Worm (Caenorhabditis elegans) whole organism, L4 larva: ENCODE results near the gene try-1.

ENCODE experiments used
- F10B5.3 ChIP-seq: sonication (generic microtip); optimal IDR thresholded peaks from 2 replicates; lab custom pipeline; 2016; ENCODE audit warnings: mild to moderate bottlenecking, missing genetic modification characterization, missing compliant biosample characterization
- F26F4.8 ChIP-seq: fragments of 200-800 bp; sonication (Bioruptor generic); conservative IDR thresholded peaks from 2 replicates; pipeline ENCODE4 v1.3.6; 2022; ENCODE audit warnings: missing genetic modification characterization, missing compliant biosample characterization
- F49E8.2 ChIP-seq: sonication (generic microtip); optimal IDR thresholded peaks from 2 replicates; lab custom pipeline; 2016; ENCODE audit warnings: missing compliant biosample characterization, mild to moderate bottlenecking, missing genetic modification characterization, borderline replicate concordance
- R02D3.7 ChIP-seq: fragments of 150-350 bp; sonication (generic microtip); optimal IDR thresholded peaks from 3 replicates; lab custom pipeline; 2014; ENCODE audit warnings: missing biosample characterization, missing genetic modification characterization
- T20F7.1 ChIP-seq: fragments of 200-800 bp; sonication (Bioruptor generic); optimal IDR thresholded peaks from 2 replicates; lab custom pipeline; 2018; ENCODE audit warnings: mild to moderate bottlenecking, missing genetic modification characterization, missing compliant biosample characterization
- Y105C5A.15 ChIP-seq: fragments of 200-800 bp; sonication (Bioruptor generic); IDR thresholded peaks from 2 replicates; pipeline ENCODE4 v1.3.6; 2022; ENCODE audit warnings: missing genetic modification characterization, missing compliant biosample characterization
- ZK546.5 ChIP-seq, 2 experiments: sonication (generic microtip); optimal IDR thresholded peaks; 2 replicates each; lab custom pipeline; 2017; ENCODE audit warnings: missing biosample characterization in 2 of 2, missing genetic modification characterization in 2 of 2
- aha-1 ChIP-seq: fragments of 150-350 bp; peaks from one replicate; lab custom pipeline; 2014; ENCODE audit warnings: missing biosample characterization, missing genetic modification characterization
- aly-2 ChIP-seq: sonication (generic microtip); optimal IDR thresholded peaks from 2 replicates; lab custom pipeline; 2018; ENCODE audit warnings: missing biosample characterization, missing genetic modification characterization
- arid-1 ChIP-seq: fragments of 200-800 bp; sonication (Bioruptor generic); conservative IDR thresholded peaks from 2 replicates; pipeline ENCODE4 v1.3.6; 2022; ENCODE audit warnings: missing genetic modification reagents, missing genetic modification characterization, missing compliant biosample characterization
- ceh-20 ChIP-seq: fragments of 200-800 bp; sonication (Bioruptor generic); IDR thresholded peaks from 2 replicates; pipeline ENCODE4 v1.3.6; 2022; ENCODE audit warnings: missing genetic modification reagents, missing genetic modification characterization, missing compliant biosample characterization
- ceh-32 ChIP-seq: sonication (generic microtip); optimal IDR thresholded peaks from 2 replicates; lab custom pipeline; 2016; ENCODE audit warnings: mild to moderate bottlenecking, missing genetic modification characterization, missing compliant biosample characterization; ENCODE audit not compliant: poor library complexity
- ceh-44 ChIP-seq: fragments of 200-800 bp; sonication (Bioruptor generic); IDR thresholded peaks from 2 replicates; pipeline ENCODE4 v1.3.6; 2022; ENCODE audit warnings: missing genetic modification reagents, missing genetic modification characterization, missing compliant biosample characterization
- ctbp-1 ChIP-seq: fragments of 200-800 bp; sonication (Bioruptor generic); IDR thresholded peaks from 2 replicates; pipeline ENCODE4 v1.3.6; 2022; ENCODE audit warnings: missing genetic modification reagents, missing genetic modification characterization, missing compliant biosample characterization
- daf-16 ChIP-seq, 3 experiments: sonication (generic microtip); optimal IDR thresholded peaks; 2 replicates each; lab custom pipeline; 2016 to 2017; ENCODE audit warnings: missing genetic modification characterization in 3 of 3, missing genetic modification reagents in 3 of 3, mild to moderate bottlenecking in 2 of 3, missing compliant biosample characterization in 2 of 3, missing biosample characterization in 1 of 3, moderate library complexity in 1 of 3
- daf-8 ChIP-seq: fragments of 200-800 bp; sonication (Bioruptor generic); IDR thresholded peaks from 2 replicates; pipeline ENCODE4 v1.3.6; 2022; ENCODE audit warnings: missing genetic modification characterization, missing compliant biosample characterization
- dmd-6 ChIP-seq: fragments of 200-800 bp; sonication (Bioruptor generic); IDR thresholded peaks from 2 replicates; pipeline ENCODE4 v1.3.6; 2022; ENCODE audit warnings: missing genetic modification reagents, missing genetic modification characterization, missing compliant biosample characterization
- dmd-8 ChIP-seq: fragments of 200-800 bp; sonication (Bioruptor generic); IDR thresholded peaks from 2 replicates; pipeline ENCODE4 v1.3.6; 2022; ENCODE audit warnings: missing genetic modification characterization, missing compliant biosample characterization
- dpl-1 ChIP-seq: fragments of 150-350 bp; optimal IDR thresholded peaks from 2 replicates; lab custom pipeline; 2014; ENCODE audit warnings: missing biosample characterization, missing genetic modification reagents, missing genetic modification characterization
- egl-43 ChIP-seq: fragments of 200-800 bp; sonication (Bioruptor generic); IDR thresholded peaks from 2 replicates; pipeline ENCODE4 v1.3.6; 2022; ENCODE audit warnings: missing genetic modification reagents, missing genetic modification characterization, missing compliant biosample characterization
- fkh-10 ChIP-seq: fragments of 150-350 bp; optimal IDR thresholded peaks from 2 replicates; lab custom pipeline; 2014; ENCODE audit warnings: missing biosample characterization, missing genetic modification reagents, missing genetic modification characterization
- hlh-11 ChIP-seq: fragments of 200-800 bp; sonication (Bioruptor generic); optimal IDR thresholded peaks from 2 replicates; lab custom pipeline; 2018; ENCODE audit warnings: mild to moderate bottlenecking, missing genetic modification characterization, missing compliant biosample characterization
- hlh-30 ChIP-seq: sonication (generic microtip); optimal IDR thresholded peaks from 2 replicates; lab custom pipeline; 2017; ENCODE audit warnings: antibody characterized with exemption, mild to moderate bottlenecking, missing genetic modification characterization, missing compliant biosample characterization; ENCODE audit not compliant: insufficient read depth
- lin-1 ChIP-seq: fragments of 200-800 bp; sonication (Bioruptor generic); IDR thresholded peaks from 2 replicates; pipeline ENCODE4 v1.3.6; 2022; ENCODE audit warnings: missing genetic modification reagents, missing genetic modification characterization, missing compliant biosample characterization
- lin-13 ChIP-seq: fragments of 150-350 bp; optimal IDR thresholded peaks from 2 replicates; lab custom pipeline; 2014; ENCODE audit warnings: missing biosample characterization, missing genetic modification reagents, missing genetic modification characterization
- lin-15B ChIP-seq: fragments of 150-350 bp; sonication (generic microtip); optimal IDR thresholded peaks from 3 replicates; lab custom pipeline; 2014; ENCODE audit warnings: missing biosample characterization, missing genetic modification characterization
- lin-38 ChIP-seq: fragments of 200-800 bp; sonication (Bioruptor generic); IDR thresholded peaks from 2 replicates; pipeline ENCODE4 v1.3.6; 2022; ENCODE audit warnings: missing genetic modification reagents, missing genetic modification characterization, missing compliant biosample characterization
- madf-9 ChIP-seq: fragments of 200-800 bp; sonication (Bioruptor generic); conservative IDR thresholded peaks from 2 replicates; pipeline ENCODE4 v1.3.6; 2022; ENCODE audit warnings: missing genetic modification reagents, missing genetic modification characterization, missing compliant biosample characterization
- mep-1 ChIP-seq: fragments of 150-350 bp; sonication (generic microtip); optimal IDR thresholded peaks from 3 replicates; lab custom pipeline; 2014; ENCODE audit warnings: missing biosample characterization, missing genetic modification characterization
- mxl-2 ChIP-seq: fragments of 200-800 bp; sonication (Bioruptor generic); conservative IDR thresholded peaks from 2 replicates; pipeline ENCODE4 v1.3.6; 2022; ENCODE audit warnings: missing genetic modification reagents, missing genetic modification characterization, missing compliant biosample characterization
- mxl-3 ChIP-seq: fragments of 200-800 bp; sonication (Bioruptor generic); optimal IDR thresholded peaks from 2 replicates; lab custom pipeline; 2018; ENCODE audit warnings: mild to moderate bottlenecking, missing genetic modification characterization, missing compliant biosample characterization
- nhr-48 ChIP-seq: sonication (generic microtip); optimal IDR thresholded peaks from 2 replicates; lab custom pipeline; 2016; ENCODE audit warnings: mild to moderate bottlenecking, missing genetic modification characterization, missing compliant biosample characterization
- nhr-6 ChIP-seq: fragments of 150-350 bp; optimal IDR thresholded peaks from 2 replicates; lab custom pipeline; 2014; ENCODE audit warnings: missing biosample characterization, missing genetic modification characterization
- nhr-76 ChIP-seq: fragments of 150-350 bp; optimal IDR thresholded peaks from 2 replicates; lab custom pipeline; 2014; ENCODE audit warnings: missing biosample characterization, missing genetic modification characterization
- nhr-77 ChIP-seq: fragments of 150-350 bp; optimal IDR thresholded peaks from 2 replicates; lab custom pipeline; 2014; ENCODE audit warnings: missing biosample characterization, missing genetic modification characterization
- pha-4 ChIP-seq, 2 experiments: fragments of 150-350 bp in 1 of 2; fragments of 200-800 bp in 1 of 2; sonication (Bioruptor generic) in 1 of 2; IDR thresholded peaks in 1 of 2; optimal IDR thresholded peaks in 1 of 2; 2 replicates each; pipeline versions ENCODE4 v1.3.6 to Lab custom; 2014 to 2022; ENCODE audit warnings: missing genetic modification characterization in 2 of 2, missing genetic modification reagents in 2 of 2, missing biosample characterization in 1 of 2, missing compliant biosample characterization in 1 of 2
- rbr-2 ChIP-seq: sonication (generic microtip); optimal IDR thresholded peaks from 2 replicates; lab custom pipeline; 2016; ENCODE audit warnings: missing genotype, missing genetic modification characterization, missing compliant biosample characterization
- saeg-2 ChIP-seq: fragments of 200-800 bp; sonication (Bioruptor generic); IDR thresholded peaks from 2 replicates; pipeline ENCODE4 v1.3.6; 2022; ENCODE audit warnings: missing genetic modification reagents, missing genetic modification characterization, missing compliant biosample characterization
- sdz-12 ChIP-seq: fragments of 200-800 bp; sonication (Bioruptor generic); optimal IDR thresholded peaks from 2 replicates; lab custom pipeline; 2018; ENCODE audit warnings: mild to moderate bottlenecking, missing genetic modification characterization, missing compliant biosample characterization
- set-16 ChIP-seq: fragments of 200-800 bp; sonication (Bioruptor generic); IDR thresholded peaks from 2 replicates; pipeline ENCODE4 v1.3.6; 2022; ENCODE audit warnings: missing genetic modification reagents, missing genetic modification characterization, missing compliant biosample characterization
- snpc-4 ChIP-seq: fragments of 150-350 bp; optimal IDR thresholded peaks from 2 replicates; lab custom pipeline; 2014; ENCODE audit warnings: missing biosample characterization, missing genetic modification characterization
- spr-3 ChIP-seq: fragments of 200-800 bp; sonication (Bioruptor generic); optimal IDR thresholded peaks from 2 replicates; lab custom pipeline; 2018; ENCODE audit warnings: mild to moderate bottlenecking, missing genetic modification characterization, missing compliant biosample characterization
- tra-1 ChIP-seq: fragments of 200-800 bp; sonication (Bioruptor generic); IDR thresholded peaks from 2 replicates; pipeline ENCODE4 v1.3.6; 2022; ENCODE audit warnings: missing genetic modification reagents, missing genetic modification characterization, missing compliant biosample characterization
- unc-39 ChIP-seq: sonication (generic microtip); optimal IDR thresholded peaks from 2 replicates; lab custom pipeline; 2017; ENCODE audit warnings: missing biosample characterization, missing genetic modification characterization
- zip-11 ChIP-seq: fragments of 200-800 bp; sonication (Bioruptor generic); IDR thresholded peaks from 2 replicates; pipeline ENCODE4 v1.3.6; 2022; ENCODE audit warnings: missing genetic modification characterization, missing compliant biosample characterization
- zip-2 ChIP-seq: fragments of 150-350 bp; optimal IDR thresholded peaks from 2 replicates; lab custom pipeline; 2014; ENCODE audit warnings: missing biosample characterization, missing genetic modification characterization

Gene try-1

ce11 chrII:4998657-4999056 is 49.3 kb upstream of the try-1 start, which contains the start of gene F59A6.11:
Gene F59A6.11 (minus strand): TSS chrII:4998757.
- no peak for TF ChIP-seq ceh-20 (GFP tag; lab: Robert Waterston, UW)
- TF ChIP-seq nhr-76 (tag; lab: Kevin White, UChicago), result no peak
- TF ChIP-seq set-16 (GFP tag; lab: Robert Waterston, UW), result no peak
- TF ChIP-seq aly-2 (tag; lab: Kevin White, UChicago), result no peak
- TF ChIP-seq egl-43 (GFP tag; lab: Robert Waterston, UW), result no peak
- no peak for TF ChIP-seq ceh-44 (GFP tag; lab: Robert Waterston, UW)
- TF ChIP-seq tra-1, result no peak
- TF ChIP-seq mxl-3 (GFP tag; lab: Kevin White, UChicago), result no peak

ce11 chrII:4994939-4995338 is 45.6 kb upstream of the try-1 start, which contains the start of gene rnh-1.0:
Gene rnh-1.0 (plus strand): TSS chrII:4995327.
- TF ChIP-seq pha-4 (GFP tag; IDR thresholded peaks at IDR 0.05; lab: Robert Waterston, UW), result no peak
- no peak for TF ChIP-seq pha-4 (tag; optimal IDR thresholded peaks at IDR 0.05; lab: Kevin White, UChicago)
- TF ChIP-seq snpc-4 (tag; lab: Kevin White, UChicago), result no peak
- TF ChIP-seq hlh-30 (tag; lab: Kevin White, UChicago), result peak; percentile 20
- TF ChIP-seq Y105C5A.15 (GFP tag; lab: Robert Waterston, UW), result no peak
- TF ChIP-seq ceh-32 (tag; lab: Kevin White, UChicago), result no peak
- peak; percentile 7; the same call in 1 of the 2 replicates for TF ChIP-seq dmd-6 (GFP tag; lab: Robert Waterston, UW)
- no peak for TF ChIP-seq nhr-76 (tag; lab: Kevin White, UChicago)
- no peak for TF ChIP-seq F49E8.2
- TF ChIP-seq daf-16 (GFP tag; optimal IDR thresholded peaks at IDR 0.05; lab: Kevin White, UChicago), result no peak
- no peak for TF ChIP-seq daf-16 (tag; optimal IDR thresholded peaks at IDR 0.05; lab: Kevin White, UChicago)
- no peak for TF ChIP-seq F26F4.8 (GFP tag; lab: Robert Waterston, UW)
- TF ChIP-seq spr-3 (GFP tag; lab: Kevin White, UChicago), result no peak
- TF ChIP-seq sdz-12 (GFP tag; lab: Kevin White, UChicago), result no peak
- TF ChIP-seq ctbp-1 (GFP tag; lab: Robert Waterston, UW), result no peak
- no peak for TF ChIP-seq nhr-48 (tag; lab: Kevin White, UChicago)

ce11 chrII:4993530-4994192 is 44.3 kb upstream of the try-1 start, which contains the start of the genes eif-1 and vps-24:
Gene eif-1 (minus strand): TSS chrII:4993580.
Gene vps-24 (plus strand): TSS chrII:4993998.
- TF ChIP-seq lin-15B (tag; lab: Kevin White, UChicago) (no peak), lin-1 (GFP tag; lab: Robert Waterston, UW) (no peak), dmd-8 (GFP tag; lab: Robert Waterston, UW) (no peak), F10B5.3 (tag; lab: Kevin White, UChicago) (no peak), unc-39 (tag; lab: Kevin White, UChicago) (no peak), aha-1 (peak; percentile 95), mep-1 (peak; percentile 18), ceh-20 (GFP tag; lab: Robert Waterston, UW) (no peak), mxl-2 (GFP tag; lab: Robert Waterston, UW) (no peak), mxl-3 (GFP tag; lab: Kevin White, UChicago) (peak; percentile 24), R02D3.7 (tag; lab: Kevin White, UChicago) (no peak), daf-8 (no peak), lin-13 (GFP tag; lab: Kevin White, UChicago) (peak; percentile 48), nhr-6 (tag; lab: Kevin White, UChicago) (peak; percentile 59), rbr-2 (tag; lab: Kevin White, UChicago) (peak; percentile 3), lin-38 (GFP tag; lab: Robert Waterston, UW) (peak; percentile 52), arid-1 (GFP tag; lab: Robert Waterston, UW) (no peak), nhr-77 (tag; lab: Kevin White, UChicago) (no peak), madf-9 (GFP tag; lab: Robert Waterston, UW) (no peak), fkh-10 (GFP tag; lab: Kevin White, UChicago) (peak; percentile 31), ZK546.5 (tag; optimal IDR thresholded peaks at IDR 0.05; lab: Kevin White, UChicago) (no peak), T20F7.1 (GFP tag; lab: Kevin White, UChicago) (no peak), zip-11 (GFP tag; lab: Robert Waterston, UW) (no peak), dpl-1 (GFP tag; lab: Kevin White, UChicago) (peak; percentile 71), hlh-11 (tag; lab: Kevin White, UChicago) (no peak), saeg-2 (GFP tag; lab: Robert Waterston, UW) (no peak), zip-2 (no peak)
